Worm (Caenorhabditis elegans): ENCODE data around the gene Y6E2A.10.

- TF ChIP-seq aha-1 (tag) (no peak), egl-43 (GFP tag; IDR thresholded peaks at IDR 0.05) (no peak), aly-2 (tag; optimal IDR thresholded peaks at IDR 0.05) (no peak)
Measured at ce11 chrV:15718562-15718961, 11.8 kb downstream of the Y6E2A.10 start, which contains the start of gene Y6E2A.5.

All from whole organism, L4 larva.